Fruit fly (Drosophila melanogaster) whole organism, embryonic: ENCODE measurements around the gene foxo.

Experiments used
- ATbp ChIP-seq: fragments of 200-800 bp; sonication (Bioruptor generic); optimal IDR thresholded peaks from 2 replicates; lab custom pipeline; 2017; ENCODE audit warnings: missing biosample characterization, mild to moderate bottlenecking, missing genetic modification characterization, missing genetic modification reagents
- Atf6 ChIP-seq: fragments of 200-800 bp; sonication (Bioruptor generic); IDR thresholded peaks from 2 replicates; pipeline ENCODE4 v1.3.6; 2022; ENCODE audit warnings: missing biosample characterization, missing genetic modification characterization
- B-H2 ChIP-seq: fragments of 200-800 bp; sonication (Bioruptor generic); optimal IDR thresholded peaks from 2 replicates; lab custom pipeline; 2018; ENCODE audit warnings: missing biosample characterization, mild to moderate bottlenecking, missing genetic modification characterization
- Bdp1 ChIP-seq: fragments of 200-800 bp; sonication (Bioruptor generic); optimal IDR thresholded peaks from 3 replicates; lab custom pipeline; 2016; ENCODE audit warnings: missing biosample characterization, missing genetic modification characterization
- CG10431 ChIP-seq: fragments of 200-800 bp; sonication (Bioruptor generic); optimal IDR thresholded peaks from 3 replicates; lab custom pipeline; 2018; ENCODE audit warnings: missing biosample characterization, mild to moderate bottlenecking, missing genetic modification characterization
- CG12104 ChIP-seq: fragments of 200-800 bp; sonication (Bioruptor generic); optimal IDR thresholded peaks from 3 replicates; lab custom pipeline; 2016; ENCODE audit warnings: missing biosample characterization, missing genetic modification characterization
- CG13123 ChIP-seq: fragments of 200-800 bp; sonication (Bioruptor generic); optimal IDR thresholded peaks from 2 replicates; lab custom pipeline; 2016; ENCODE audit warnings: missing biosample characterization, missing genetic modification characterization
- CG14860 ChIP-seq: fragments of 200-800 bp; sonication (Bioruptor generic); IDR thresholded peaks from 3 replicates; pipeline ENCODE4 v1.3.6; 2022; ENCODE audit warnings: missing biosample characterization, missing genetic modification characterization; ENCODE audit not compliant: partially characterized antibody
- CG30020 ChIP-seq: fragments of 200-800 bp; optimal IDR thresholded peaks from 2 replicates; lab custom pipeline; 2019; ENCODE audit warnings: missing biosample characterization, mild to moderate bottlenecking, missing genetic modification characterization, moderate library complexity
- CG3065 ChIP-seq: fragments of 200-800 bp; sonication (Bioruptor generic); optimal IDR thresholded peaks from 2 replicates; lab custom pipeline; 2016; ENCODE audit warnings: missing biosample characterization, missing genetic modification characterization
- CG3281 ChIP-seq: fragments of 200-800 bp; sonication (Bioruptor generic); optimal IDR thresholded peaks from 3 replicates; lab custom pipeline; 2017; ENCODE audit warnings: missing biosample characterization, mild to moderate bottlenecking, missing genetic modification characterization
- CG3407 ChIP-seq: fragments of 200-800 bp; sonication (Bioruptor generic); optimal IDR thresholded peaks from 2 replicates; lab custom pipeline; 2018; ENCODE audit warnings: missing biosample characterization, mild to moderate bottlenecking, missing genetic modification characterization
- CG42726 ChIP-seq: fragments of 200-800 bp; sonication (Bioruptor generic); IDR thresholded peaks from 2 replicates; pipeline ENCODE4 v1.3.6; 2022; ENCODE audit warnings: missing biosample characterization, missing genetic modification characterization; ENCODE audit not compliant: partially characterized antibody
- CG4820 ChIP-seq: fragments of 200-800 bp; sonication (Bioruptor generic); optimal IDR thresholded peaks from 3 replicates; lab custom pipeline; 2016; ENCODE audit warnings: missing biosample characterization, missing genetic modification characterization
- CG6683 ChIP-seq: fragments of 200-800 bp; sonication (Bioruptor generic); optimal IDR thresholded peaks from 2 replicates; lab custom pipeline; 2017; ENCODE audit warnings: missing biosample characterization, mild to moderate bottlenecking, missing genetic modification characterization, missing genetic modification reagents
- E2f2 ChIP-seq: fragments of 200-800 bp; sonication (Bioruptor generic); IDR thresholded peaks from 2 replicates; pipeline ENCODE4 v1.3.6; 2022; ENCODE audit warnings: missing biosample characterization, missing genetic modification characterization
- Eip74EF ChIP-seq, 2 experiments: fragments of 200-800 bp in 1 of 2; fragments of >200 bp in 1 of 2; sonication (Bioruptor generic) in 1 of 2; optimal IDR thresholded peaks; 2 replicates each; lab custom pipeline; 2017 to 2019; ENCODE audit warnings: missing biosample characterization in 2 of 2, missing genetic modification characterization in 2 of 2, mild to moderate bottlenecking in 1 of 2, moderate library complexity in 1 of 2
- Fer2 ChIP-seq: fragments of 200-800 bp; sonication (Bioruptor generic); optimal IDR thresholded peaks from 2 replicates; lab custom pipeline; 2018; ENCODE audit warnings: missing biosample characterization, mild to moderate bottlenecking, missing genetic modification characterization, moderate library complexity
- H15 ChIP-seq: fragments of 200-800 bp; sonication (Bioruptor generic); IDR thresholded peaks from 3 replicates; pipeline ENCODE4 v1.3.6; 2022; ENCODE audit warnings: missing biosample characterization, missing genetic modification characterization
- HLH3B ChIP-seq: fragments of 200-800 bp; sonication (Bioruptor generic); IDR thresholded peaks from 2 replicates; pipeline ENCODE4 v1.3.6; 2022; ENCODE audit warnings: missing biosample characterization, missing genetic modification characterization
- Max ChIP-seq: fragments of 200-800 bp; sonication (Bioruptor generic); optimal IDR thresholded peaks from 2 replicates; lab custom pipeline; 2016; ENCODE audit warnings: missing biosample characterization, mild to moderate bottlenecking, missing genetic modification characterization
- NfI ChIP-seq: fragments of 200-800 bp; sonication (Bioruptor generic); optimal IDR thresholded peaks from 3 replicates; lab custom pipeline; 2018; ENCODE audit warnings: missing biosample characterization, mild to moderate bottlenecking, missing genetic modification characterization, moderate library complexity
- Spps ChIP-seq: fragments of 200-800 bp; sonication (Bioruptor generic); optimal IDR thresholded peaks from 2 replicates; lab custom pipeline; 2018; ENCODE audit warnings: missing biosample characterization, mild to moderate bottlenecking, missing genetic modification characterization
- Sry-δ ChIP-seq: fragments of 200-800 bp; sonication (Bioruptor generic); optimal IDR thresholded peaks from 2 replicates; lab custom pipeline; 2016; ENCODE audit warnings: missing biosample characterization, missing genetic modification characterization
- Stat92E ChIP-seq, 3 experiments: fragments of >200 bp in 2 of 3; fragments of 200-800 bp in 1 of 3; sonication (Bioruptor generic) in 1 of 3; optimal IDR thresholded peaks; 2 replicates each; lab custom pipeline; 2017 to 2019; ENCODE audit warnings: missing biosample characterization in 3 of 3, missing genetic modification characterization in 3 of 3, mild to moderate bottlenecking in 1 of 3, moderate library complexity in 1 of 3
- Usf ChIP-seq: fragments of 200-800 bp; sonication (Bioruptor generic); optimal IDR thresholded peaks from 2 replicates; lab custom pipeline; 2017; ENCODE audit warnings: missing genotype, missing biosample characterization, missing genetic modification characterization
- ci ChIP-seq: fragments of 200-800 bp; sonication (Bioruptor generic); IDR thresholded peaks from 3 replicates; pipeline ENCODE4 v1.3.6; 2022; ENCODE audit warnings: missing biosample characterization, missing genetic modification characterization
- crol ChIP-seq: fragments of 200-800 bp; sonication (Bioruptor generic); IDR thresholded peaks from 2 replicates; pipeline ENCODE4 v1.3.6; 2022; ENCODE audit warnings: missing biosample characterization, missing genetic modification characterization
- dan ChIP-seq: fragments of 200-800 bp; sonication (Bioruptor generic); IDR thresholded peaks from 2 replicates; pipeline ENCODE4 v1.3.6; 2022; ENCODE audit warnings: missing biosample characterization, missing genetic modification characterization
- dm ChIP-seq: fragments of 200-800 bp; sonication (Bioruptor generic); optimal IDR thresholded peaks from 3 replicates; lab custom pipeline; 2016; ENCODE audit warnings: missing biosample characterization, missing genetic modification characterization
- dpn ChIP-seq, 2 experiments: fragments of 200-800 bp; sonication (Bioruptor generic); optimal IDR thresholded peaks; 3 replicates each; lab custom pipeline; 2016; ENCODE audit warnings: missing biosample characterization in 2 of 2, missing genetic modification characterization in 2 of 2
- eve ChIP-seq, 2 experiments: fragments of >200 bp; optimal IDR thresholded peaks; 2 replicates each; lab custom pipeline; 2017; ENCODE audit warnings: missing biosample characterization in 2 of 2, missing genetic modification characterization in 2 of 2
- ftz-f1 ChIP-seq: fragments of 200-800 bp; sonication (Bioruptor generic); optimal IDR thresholded peaks from 2 replicates; lab custom pipeline; 2016; ENCODE audit warnings: missing biosample characterization, missing genetic modification characterization
- gro ChIP-seq: fragments of 200-800 bp; sonication (Bioruptor generic); optimal IDR thresholded peaks from 2 replicates; lab custom pipeline; 2016; ENCODE audit warnings: missing biosample characterization, missing genetic modification characterization
- hbn ChIP-seq: fragments of 200-800 bp; sonication (Bioruptor generic); IDR thresholded peaks from 2 replicates; pipeline ENCODE4 v1.3.6; 2022; ENCODE audit warnings: missing biosample characterization, missing genetic modification characterization; ENCODE audit not compliant: partially characterized antibody
- ken ChIP-seq: fragments of 200-800 bp; sonication (Bioruptor generic); IDR thresholded peaks from 3 replicates; pipeline ENCODE4 v1.3.6; 2022; ENCODE audit warnings: missing biosample characterization, missing genetic modification characterization
- nau ChIP-seq: fragments of 200-800 bp; sonication (Bioruptor generic); optimal IDR thresholded peaks from 3 replicates; lab custom pipeline; 2017; ENCODE audit warnings: missing biosample characterization, mild to moderate bottlenecking, missing genetic modification characterization, missing genetic modification reagents
- pan ChIP-seq, 4 experiments: fragments of >200 bp in 3 of 4; fragments of 200-800 bp in 1 of 4; sonication (Bioruptor generic) in 1 of 4; optimal IDR thresholded peaks in 3 of 4; IDR thresholded peaks in 1 of 4; 2 replicates each; pipeline versions ENCODE4 v1.3.6 to Lab custom; 2017 to 2022; ENCODE audit warnings: missing biosample characterization in 2 of 4, missing genetic modification characterization in 2 of 4, mixed read lengths in 1 of 4
- pita ChIP-seq: fragments of 200-800 bp; sonication (Bioruptor generic); optimal IDR thresholded peaks from 2 replicates; lab custom pipeline; 2017; ENCODE audit warnings: missing biosample characterization, mild to moderate bottlenecking, missing genetic modification characterization
- ranshi ChIP-seq: fragments of 200-800 bp; sonication (Bioruptor generic); IDR thresholded peaks from 2 replicates; pipeline ENCODE4 v1.3.6; 2022; ENCODE audit warnings: missing biosample characterization, missing genetic modification characterization
- ro ChIP-seq: fragments of 200-800 bp; sonication (Bioruptor generic); IDR thresholded peaks from 2 replicates; pipeline ENCODE4 v1.3.6; 2022; ENCODE audit warnings: missing biosample characterization, missing genetic modification characterization
- run ChIP-seq: fragments of 200-800 bp; sonication (Bioruptor generic); optimal IDR thresholded peaks from 3 replicates; lab custom pipeline; 2018; ENCODE audit warnings: missing biosample characterization, mild to moderate bottlenecking, missing genetic modification characterization
- sim ChIP-seq: fragments of 200-800 bp; sonication (Bioruptor generic); IDR thresholded peaks from 2 replicates; pipeline ENCODE4 v1.3.6; 2022; ENCODE audit warnings: missing biosample characterization, missing genetic modification characterization
- slbo ChIP-seq: fragments of 200-800 bp; sonication (Bioruptor generic); IDR thresholded peaks from 2 replicates; pipeline ENCODE4 v1.3.6; 2022; ENCODE audit warnings: missing biosample characterization, missing genetic modification characterization
- ssp ChIP-seq: fragments of 200-800 bp; sonication (Bioruptor generic); IDR thresholded peaks from 2 replicates; pipeline ENCODE4 v1.3.6; 2022; ENCODE audit warnings: missing biosample characterization, missing genetic modification characterization
- stc ChIP-seq: fragments of 200-800 bp; sonication (Bioruptor generic); IDR thresholded peaks from 2 replicates; pipeline ENCODE4 v1.3.6; 2022; ENCODE audit warnings: missing biosample characterization, missing genetic modification characterization
- zen ChIP-seq: fragments of 200-800 bp; sonication (Bioruptor generic); optimal IDR thresholded peaks from 3 replicates; lab custom pipeline; 2018; ENCODE audit warnings: missing biosample characterization, mild to moderate bottlenecking, missing genetic modification characterization, moderate library complexity
- zfh2 ChIP-seq: fragments of 200-800 bp; sonication (Bioruptor generic); optimal IDR thresholded peaks from 2 replicates; lab custom pipeline; 2016; ENCODE audit warnings: missing biosample characterization, missing genetic modification characterization

foxo gene

DNA sequence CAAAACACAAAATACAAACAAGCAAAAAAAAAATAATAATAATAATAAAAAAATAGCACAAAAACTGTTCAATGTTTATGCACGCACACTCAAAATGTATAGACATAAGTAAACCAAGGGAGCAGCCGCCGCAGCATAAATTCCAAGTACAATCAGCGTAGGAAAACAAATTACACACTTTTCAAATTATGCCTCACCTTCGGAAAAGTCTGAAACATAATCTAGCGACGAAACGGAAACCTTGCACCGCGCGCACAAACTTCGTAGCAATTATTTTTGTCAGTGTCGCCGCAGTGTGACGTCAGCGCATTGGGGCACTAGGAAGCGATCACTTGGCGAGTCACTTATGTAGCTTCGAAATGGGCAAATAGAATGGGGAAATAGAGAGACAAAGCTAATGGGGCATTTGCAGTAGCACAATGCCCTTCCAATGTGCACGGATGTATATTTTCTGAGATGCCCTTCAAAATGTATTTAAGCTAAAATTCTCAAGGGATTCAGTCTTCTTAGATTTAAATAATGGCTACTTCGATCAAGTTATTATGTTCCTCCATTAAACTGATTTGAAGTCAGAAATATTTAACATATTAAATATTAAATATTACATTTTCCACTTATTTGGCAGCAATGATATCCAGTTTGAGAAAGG is 39.9 kb upstream of the foxo start (continued):
- TF ChIP-seq H15 (GFP tag; lab: Robert Waterston, UW) = 0 out of 3 replicates have a peak, but pooled peaks have one; percentile 27
- TF ChIP-seq ro (GFP tag; lab: Robert Waterston, UW) = 0 out of 2 replicates have a peak, but pooled peaks have one; percentile 11
- TF ChIP-seq CG13123 (GFP tag; lab: Kevin White, UChicago) = no peak
- TF ChIP-seq Sry-δ = peak; percentile 18
- no peak for TF ChIP-seq ftz-f1 (GFP tag; lab: Kevin White, UChicago)
- TF ChIP-seq Atf6 (GFP tag; lab: Robert Waterston, UW) = peak; percentile 56; the same call in 1 of the 2 replicates
- TF ChIP-seq CG4820 = peak; percentile 44
- TF ChIP-seq zfh2 = peak; percentile 4
- TF ChIP-seq eve (GFP tag; optimal IDR thresholded peaks at IDR 0.05; lab: Kevin White, UChicago) = peak in 1 of 2 experiments; percentile 58
- TF ChIP-seq pan (optimal IDR thresholded peaks at IDR 0.05; lab: Kevin White, UChicago) = no peak
- TF ChIP-seq pan (GFP tag; optimal IDR thresholded peaks at IDR 0.05 in 1 of 2, IDR thresholded peaks at IDR 0.05 in 1 of 2) = peak in 1 of 2 experiments; percentile 69
- TF ChIP-seq ATbp (GFP tag; lab: Kevin White, UChicago) = peak; percentile 58
- no peak for TF ChIP-seq Spps (tag; lab: Kevin White, UChicago)
- peak; percentile 33 for TF ChIP-seq CG12104 (GFP tag; lab: Kevin White, UChicago)
- TF ChIP-seq B-H2 (GFP tag; lab: Kevin White, UChicago) = no peak
- 0 out of 2 replicates have a peak, but pooled peaks have one; percentile 12 for TF ChIP-seq sim (GFP tag; lab: Robert Waterston, UW)
- peak; percentile 42 for TF ChIP-seq nau (GFP tag; lab: Kevin White, UChicago)
- peak; percentile 56 for TF ChIP-seq E2f2 (GFP tag; lab: Robert Waterston, UW)
- peak; percentile 11 for TF ChIP-seq gro (GFP tag; lab: Kevin White, UChicago)
- TF ChIP-seq Stat92E (GFP tag; optimal IDR thresholded peaks at IDR 0.05; lab: Kevin White, UChicago) = no peak
- peak; percentile 39 for TF ChIP-seq CG3281 (GFP tag; lab: Kevin White, UChicago)
- TF ChIP-seq zen = no peak
- TF ChIP-seq ranshi (GFP tag; lab: Robert Waterston, UW) = peak; percentile 59; the same call in 1 of the 2 replicates
- TF ChIP-seq Max (GFP tag; lab: Kevin White, UChicago) = no peak
- no peak for TF ChIP-seq Fer2 (tag; lab: Kevin White, UChicago)
- peak in 1 of 2 experiments; percentile 78 for TF ChIP-seq Eip74EF (GFP tag; optimal IDR thresholded peaks at IDR 0.05; lab: Kevin White, UChicago)
- peak; percentile 8 for TF ChIP-seq dm (GFP tag; lab: Kevin White, UChicago)
- peak; percentile 37 to 71 for TF ChIP-seq dpn (GFP tag; optimal IDR thresholded peaks at IDR 0.05; lab: Kevin White, UChicago)
- TF ChIP-seq hbn = no peak
- TF ChIP-seq CG14860 (GFP tag; lab: Robert Waterston, UW) = no peak
- TF ChIP-seq pita (GFP tag; lab: Kevin White, UChicago) = no peak
- peak; percentile 16 for TF ChIP-seq CG3065 (GFP tag; lab: Kevin White, UChicago)
- no peak for TF ChIP-seq dan
- TF ChIP-seq ken (GFP tag; lab: Robert Waterston, UW) = peak; percentile 70; the same call in 2 of the 3 replicates
- TF ChIP-seq CG3407 = peak; percentile 8
- TF ChIP-seq ci (GFP tag; lab: Robert Waterston, UW) = peak; percentile 80
- no peak for TF ChIP-seq crol (GFP tag; lab: Robert Waterston, UW)
- TF ChIP-seq slbo (GFP tag; lab: Robert Waterston, UW) = peak; percentile 46
- no peak for TF ChIP-seq CG30020 (tag; lab: Kevin White, UChicago)
- TF ChIP-seq run (tag; lab: Kevin White, UChicago) = peak; percentile 33
- no peak for TF ChIP-seq CG10431 (GFP tag; lab: Kevin White, UChicago)
- TF ChIP-seq Bdp1 (GFP tag; lab: Kevin White, UChicago) = peak; percentile 20
- no peak for TF ChIP-seq Usf (GFP tag; lab: Kevin White, UChicago)
- TF ChIP-seq stc = peak; percentile 37; the same call in 1 of the 2 replicates
- TF ChIP-seq HLH3B (GFP tag; lab: Robert Waterston, UW) = peak; percentile 48
- peak; percentile 17 for TF ChIP-seq CG6683 (GFP tag; lab: Kevin White, UChicago)
- TF ChIP-seq CG42726 (GFP tag; lab: Robert Waterston, UW) = no peak
- TF ChIP-seq NfI (GFP tag; lab: Kevin White, UChicago) = peak; percentile 50
- no peak for TF ChIP-seq ssp (GFP tag; lab: Robert Waterston, UW)
